Fruit fly (Drosophila melanogaster) whole organism, larva: ENCODE results near the gene CG42831.

Experiments
- noc ChIP-seq: fragments of 200-800 bp; sonication (Bioruptor generic); optimal IDR thresholded peaks from 3 replicates; lab custom pipeline; 2019; ENCODE audit warnings: missing biosample characterization, mild to moderate bottlenecking, missing genetic modification characterization, moderate library complexity

CG42831 gene

DNA sequence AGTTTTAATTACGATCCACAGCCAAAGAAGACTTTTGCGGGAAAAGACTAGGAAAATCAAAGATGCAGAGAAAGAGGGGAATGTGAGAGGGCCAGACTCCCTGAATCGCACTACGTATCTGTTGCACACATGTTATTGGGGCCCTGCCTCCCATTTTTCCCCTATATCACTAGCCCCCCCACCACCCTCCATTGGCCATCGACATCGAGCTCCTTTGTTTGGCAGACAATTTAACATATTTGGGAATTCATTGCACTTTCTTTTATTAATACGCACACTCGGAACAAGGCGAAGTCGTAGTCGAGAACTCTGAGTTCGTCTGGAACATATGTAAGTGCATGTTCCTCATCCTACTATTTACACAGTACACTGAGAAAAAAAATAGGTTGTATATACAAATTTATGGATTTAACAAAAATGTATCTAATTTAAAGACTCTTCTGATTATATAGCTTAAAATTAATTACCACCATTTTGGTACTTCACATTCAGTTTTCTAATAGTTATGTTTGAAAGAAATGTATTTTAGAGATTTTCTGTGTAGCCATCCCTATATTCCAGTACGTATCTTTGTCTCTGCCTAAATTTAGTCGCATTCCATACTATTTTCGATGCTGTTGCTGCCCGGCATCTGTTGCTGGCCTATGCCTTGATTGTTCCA is 31.5 kb upstream of the CG42831 start:
- TF ChIP-seq noc (tag; lab: Kevin White, UChicago), result no peak

DNA sequence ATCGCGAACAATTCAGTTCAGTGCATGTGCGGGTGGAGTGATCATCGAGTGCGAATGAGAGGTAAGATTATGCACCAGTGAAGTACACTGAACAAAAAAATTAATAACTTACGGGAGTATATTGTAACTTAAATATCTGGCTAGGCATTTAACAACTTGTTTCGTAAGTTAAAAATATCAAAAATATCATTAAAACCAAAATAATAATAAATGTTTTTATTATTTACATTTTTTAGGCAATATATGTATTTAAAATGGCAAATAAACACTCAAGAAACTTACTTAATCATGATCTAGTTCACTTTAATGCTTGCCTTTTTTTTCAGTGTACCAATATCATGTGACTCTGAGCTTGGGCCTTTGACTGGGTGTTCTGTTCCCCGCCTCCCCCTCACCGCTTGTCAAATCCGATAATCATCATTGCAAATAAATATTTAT is 30.0 kb upstream of the CG42831 start:
- no peak for TF ChIP-seq noc (tag; lab: Kevin White, UChicago)

- no peak for TF ChIP-seq noc (tag; lab: Kevin White, UChicago)
These were observed 28.5 kb upstream of the CG42831 start for dm6 chr3L:10785988-10786706.

DNA sequence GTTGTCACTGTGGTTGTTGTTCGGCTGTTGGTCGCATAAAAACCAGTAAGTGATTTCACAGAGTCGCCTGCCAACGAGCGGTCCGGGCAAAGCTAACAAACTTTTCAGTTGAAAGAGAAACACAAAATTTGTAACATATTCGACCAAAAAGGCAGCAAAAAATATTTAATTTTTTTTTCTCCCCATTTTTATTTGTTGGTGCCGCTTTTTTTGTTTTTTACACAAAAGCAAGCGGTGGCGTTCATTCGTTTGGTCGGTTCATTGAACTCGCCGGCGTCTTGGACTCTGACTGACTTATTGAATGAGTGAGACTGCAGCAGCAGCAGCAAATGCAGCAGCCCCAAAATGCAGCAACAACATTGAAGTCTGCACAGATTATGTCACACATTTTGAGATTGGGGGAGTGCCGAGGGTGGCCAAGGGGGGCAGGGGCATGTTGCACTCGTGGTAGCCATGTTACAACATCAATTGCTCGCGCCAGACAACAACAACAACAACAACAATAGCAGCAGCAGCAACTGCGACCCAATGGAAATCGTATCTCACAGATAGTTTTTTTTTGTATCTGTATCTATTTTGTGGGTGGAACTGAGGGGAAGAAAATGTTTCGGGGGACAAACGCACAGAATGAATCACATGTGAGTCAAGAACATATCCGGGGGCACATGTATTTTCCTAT is 26.8 kb upstream of the CG42831 start:
- TF ChIP-seq noc (tag; lab: Kevin White, UChicago), result no peak

DNA sequence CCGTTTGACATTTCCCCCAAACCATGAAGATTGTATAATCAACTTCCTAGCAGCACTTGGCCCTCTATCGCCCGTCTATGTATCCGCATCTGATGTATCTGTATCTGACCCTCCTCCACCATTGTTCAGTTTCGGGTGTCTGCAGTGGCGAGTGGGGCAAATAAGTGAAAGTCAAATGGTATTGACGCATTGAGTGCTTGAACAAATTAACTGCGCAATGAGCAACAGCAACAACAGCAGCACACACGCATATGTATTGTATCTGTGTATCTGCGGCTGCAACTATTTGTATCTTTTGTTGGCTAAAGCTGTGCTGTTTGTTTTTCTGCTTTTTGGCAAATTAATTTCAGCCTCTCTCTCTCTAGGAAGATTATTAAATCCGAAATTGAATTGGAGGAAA is 26.0 kb upstream of the CG42831 start:
- TF ChIP-seq noc (tag; lab: Kevin White, UChicago), result no peak

DNA sequence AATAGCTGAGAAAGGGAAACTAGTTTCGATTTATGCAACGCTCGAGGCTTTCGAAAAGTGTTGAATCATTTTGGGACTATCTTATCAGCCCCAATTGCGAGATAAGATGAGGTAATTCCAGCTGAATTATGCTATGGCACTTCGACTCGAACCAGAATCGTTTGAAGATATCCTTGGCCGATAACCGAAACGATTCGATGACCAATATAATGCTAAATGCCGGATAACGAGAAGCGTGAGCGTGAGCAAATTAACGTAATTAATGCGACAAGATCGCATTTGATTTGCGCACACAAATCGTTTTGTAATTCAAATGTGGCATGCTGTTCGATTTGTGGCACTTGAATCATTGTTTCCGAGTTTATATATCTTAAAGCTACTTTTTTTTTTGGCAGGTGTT is 25.6 kb upstream of the CG42831 start:
- TF ChIP-seq noc (tag; lab: Kevin White, UChicago), result no peak

dm6 chr3L:10791681-10792529 is 22.7 kb upstream of the CG42831 start:
- no peak for TF ChIP-seq noc (tag; lab: Kevin White, UChicago)

dm6 chr3L:10792569-10792968 is 22.1 kb upstream of the CG42831 start:
- no peak for TF ChIP-seq noc (tag; lab: Kevin White, UChicago)

- no peak for TF ChIP-seq noc (tag; lab: Kevin White, UChicago)
These were observed 21.4 kb upstream of the CG42831 start for dm6 chr3L:10793250-10793649.

DNA sequence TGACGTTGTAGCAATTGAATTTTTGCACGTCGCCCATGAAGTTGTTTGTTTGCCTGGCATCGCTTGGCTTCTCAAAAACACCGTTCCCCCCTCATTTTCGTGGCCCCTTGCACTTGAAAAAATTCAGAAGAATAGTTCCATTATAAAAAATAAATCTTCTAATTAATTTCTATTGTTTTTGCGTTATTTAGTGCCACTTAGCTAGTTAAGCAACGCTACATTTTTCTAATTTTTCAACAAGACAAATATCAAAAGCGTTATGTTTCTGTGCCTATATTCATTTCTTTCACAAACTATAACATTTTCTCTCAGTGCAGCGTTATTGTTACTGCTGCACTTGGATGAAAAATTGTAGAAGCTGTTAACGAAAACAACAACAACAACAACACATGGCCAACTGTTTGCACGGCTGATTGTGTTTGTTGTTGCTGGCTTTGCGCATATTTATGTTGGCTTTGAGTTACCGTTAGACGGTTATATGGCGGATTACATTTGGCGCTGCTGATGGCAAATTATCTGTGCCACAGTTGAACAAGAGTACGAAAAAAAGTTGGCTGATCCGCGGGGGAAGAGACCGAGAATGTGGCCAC is 20.6 kb upstream of the CG42831 start:
- TF ChIP-seq noc (tag; lab: Kevin White, UChicago), result no peak

- no peak for TF ChIP-seq noc (tag; lab: Kevin White, UChicago)
These were observed 18.7 kb upstream of the CG42831 start for dm6 chr3L:10795911-10796310.

- TF ChIP-seq noc (tag; lab: Kevin White, UChicago), result no peak
These were observed 14.6 kb upstream of the CG42831 start for dm6 chr3L:10799988-10800387.

dm6 chr3L:10801140-10801646 is 13.4 kb upstream of the CG42831 start, which contains the start of gene CG12523:
Gene CG12523 (plus strand): TSS chr3L:10801190.
- TF ChIP-seq noc (tag; lab: Kevin White, UChicago), result no peak

dm6 chr3L:10803124-10803523 is 11.5 kb upstream of the CG42831 start:
- no peak for TF ChIP-seq noc (tag; lab: Kevin White, UChicago)

DNA sequence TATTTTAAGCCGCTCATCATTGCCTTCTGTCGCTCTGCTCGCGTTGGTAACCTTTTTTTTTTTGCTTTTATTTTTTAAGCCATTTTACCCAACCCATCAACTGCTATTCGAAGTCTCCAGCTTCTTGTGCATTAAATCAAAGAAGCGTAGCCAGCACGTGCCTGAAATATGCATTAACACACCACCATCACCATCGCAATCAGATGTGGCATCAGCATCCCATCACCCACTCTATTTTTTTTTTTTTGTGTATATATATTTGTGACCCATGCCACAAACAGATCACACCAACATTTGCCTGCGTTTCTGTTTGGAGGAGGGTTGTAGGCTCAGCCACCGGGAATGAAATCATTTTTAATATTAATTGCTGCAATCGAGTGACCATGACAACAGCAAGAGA is 5.6 kb upstream of the CG42831 start:
- TF ChIP-seq noc (tag; lab: Kevin White, UChicago), result no peak
